Fruit fly (Drosophila melanogaster) whole organism, embryonic: Measurements from ENCODE around the gene RpS28-like.
A peak's percentile ranks its signal among the peaks of the same experiment; 100 is the strongest.

Experiments
- Adf1 ChIP-seq: fragments of 200-800 bp; sonication (Bioruptor generic); IDR thresholded peaks from 2 replicates; pipeline ENCODE4 v1.3.6; 2022; ENCODE audit warnings: missing biosample characterization, missing genetic modification characterization
- BEAF-32 ChIP-seq: fragments of 200-800 bp; sonication (Bioruptor generic); optimal IDR thresholded peaks from 3 replicates; lab custom pipeline; 2017; ENCODE audit warnings: missing biosample characterization, missing genetic modification characterization, mild to moderate bottlenecking, moderate library complexity, missing genetic modification reagents
- Bdp1 ChIP-seq: fragments of 200-800 bp; sonication (Bioruptor generic); optimal IDR thresholded peaks from 3 replicates; lab custom pipeline; 2016; ENCODE audit warnings: missing biosample characterization, missing genetic modification characterization
- CG10366 ChIP-seq: fragments of 200-800 bp; sonication (Bioruptor generic); IDR thresholded peaks from 2 replicates; pipeline ENCODE4 v1.3.6; 2022; ENCODE audit warnings: missing biosample characterization, missing genetic modification characterization
- CG11723 ChIP-seq: fragments of 200-800 bp; sonication (Bioruptor generic); optimal IDR thresholded peaks from 2 replicates; lab custom pipeline; 2017; ENCODE audit warnings: missing biosample characterization, mild to moderate bottlenecking, missing genetic modification characterization
- CG14014 ChIP-seq: fragments of 200-800 bp; sonication (Bioruptor generic); IDR thresholded peaks from 2 replicates; pipeline ENCODE4 v1.3.6; 2022; ENCODE audit warnings: missing biosample characterization, missing genetic modification characterization
- CG15269 ChIP-seq: fragments of 200-800 bp; sonication (Bioruptor generic); optimal IDR thresholded peaks from 2 replicates; lab custom pipeline; 2018; ENCODE audit warnings: missing biosample characterization, mild to moderate bottlenecking, missing genetic modification characterization, moderate library complexity
- CG1529 ChIP-seq: fragments of 200-800 bp; sonication (Bioruptor generic); optimal IDR thresholded peaks from 3 replicates; lab custom pipeline; 2018; ENCODE audit warnings: missing biosample characterization, missing genetic modification characterization
- CG1792 ChIP-seq: fragments of 200-800 bp; sonication (Bioruptor generic); optimal IDR thresholded peaks from 2 replicates; lab custom pipeline; 2016; ENCODE audit warnings: missing biosample characterization, missing genetic modification characterization
- CG2116 ChIP-seq: fragments of 200-800 bp; sonication (Bioruptor generic); optimal IDR thresholded peaks from 3 replicates; lab custom pipeline; 2018; ENCODE audit warnings: missing biosample characterization, mild to moderate bottlenecking, missing genetic modification characterization
- CG2129 ChIP-seq: fragments of 200-800 bp; sonication (Bioruptor generic); IDR thresholded peaks from 2 replicates; pipeline ENCODE4 v1.3.6; 2022; ENCODE audit warnings: missing biosample characterization, missing genetic modification characterization; ENCODE audit not compliant: partially characterized antibody
- CG32772 ChIP-seq: fragments of 200-800 bp; sonication (Bioruptor generic); IDR thresholded peaks from 2 replicates; pipeline ENCODE4 v1.3.6; 2022; ENCODE audit warnings: missing biosample characterization, missing genetic modification characterization
- CG34224 ChIP-seq: fragments of 200-800 bp; sonication (Bioruptor generic); IDR thresholded peaks from 3 replicates; pipeline ENCODE4 v1.3.6; 2022; ENCODE audit warnings: missing biosample characterization, missing genetic modification characterization; ENCODE audit not compliant: partially characterized antibody
- CG6175 ChIP-seq: fragments of 200-800 bp; sonication (Bioruptor generic); IDR thresholded peaks from 3 replicates; pipeline ENCODE4 v1.3.6; 2022; ENCODE audit warnings: missing biosample characterization, missing genetic modification characterization
- CG7786 ChIP-seq: fragments of 200-800 bp; sonication (Bioruptor generic); optimal IDR thresholded peaks from 2 replicates; lab custom pipeline; 2016; ENCODE audit warnings: missing biosample characterization, missing genetic modification characterization
- CG9437 ChIP-seq: fragments of 200-800 bp; sonication (Bioruptor generic); optimal IDR thresholded peaks from 2 replicates; lab custom pipeline; 2018; ENCODE audit warnings: missing biosample characterization, mild to moderate bottlenecking, missing genetic modification characterization
- CG9817 ChIP-seq: fragments of 200-800 bp; sonication (Bioruptor generic); optimal IDR thresholded peaks from 2 replicates; lab custom pipeline; 2018; ENCODE audit warnings: missing biosample characterization, mild to moderate bottlenecking, missing genetic modification characterization, moderate library complexity
- CHES-1-like ChIP-seq: fragments of 200-800 bp; sonication (Bioruptor generic); optimal IDR thresholded peaks from 2 replicates; lab custom pipeline; 2016; ENCODE audit warnings: missing biosample characterization, missing genetic modification characterization
- Chrac-16 ChIP-seq: fragments of 200-800 bp; sonication (Bioruptor generic); optimal IDR thresholded peaks from 3 replicates; lab custom pipeline; 2016; ENCODE audit warnings: missing biosample characterization, missing genetic modification characterization
- CoRest ChIP-seq: fragments of 200-800 bp; sonication (Bioruptor generic); optimal IDR thresholded peaks from 3 replicates; lab custom pipeline; 2018; ENCODE audit warnings: missing biosample characterization, mild to moderate bottlenecking, missing genetic modification characterization, moderate library complexity
- D ChIP-seq, 2 experiments: fragments of 200-800 bp in 1 of 2; fragments of >200 bp in 1 of 2; sonication (Bioruptor generic) in 1 of 2; optimal IDR thresholded peaks; 2 replicates in 1 of 2; 3 replicates in 1 of 2; lab custom pipeline; 2017; ENCODE audit warnings: mild to moderate bottlenecking in 1 of 2, missing biosample characterization in 1 of 2, missing genetic modification characterization in 1 of 2, missing genetic modification reagents in 1 of 2
- D19B ChIP-seq: fragments of 200-800 bp; sonication (Bioruptor generic); optimal IDR thresholded peaks from 2 replicates; lab custom pipeline; 2017; ENCODE audit warnings: missing biosample characterization, mild to moderate bottlenecking, missing genetic modification characterization
- Dbx ChIP-seq: fragments of 200-800 bp; sonication (Bioruptor generic); IDR thresholded peaks from 3 replicates; pipeline ENCODE4 v1.3.6; 2022; ENCODE audit warnings: missing biosample characterization, missing genetic modification characterization
- Dfd ChIP-seq, 2 experiments: fragments of >200 bp; optimal IDR thresholded peaks; 2 replicates each; lab custom pipeline; 2017; ENCODE audit warnings: missing biosample characterization in 2 of 2, missing genetic modification characterization in 2 of 2
- Dip2 ChIP-seq: fragments of 200-800 bp; sonication (Bioruptor generic); IDR thresholded peaks from 2 replicates; pipeline ENCODE4 v1.3.6; 2022; ENCODE audit warnings: missing biosample characterization, missing genetic modification characterization
- Dref ChIP-seq: fragments of 200-800 bp; sonication (Bioruptor generic); IDR thresholded peaks from 2 replicates; pipeline ENCODE4 v1.3.6; 2022; ENCODE audit warnings: missing biosample characterization, missing genetic modification characterization
- Lim3 ChIP-seq: fragments of 200-800 bp; sonication (Bioruptor generic); IDR thresholded peaks from 2 replicates; pipeline ENCODE4 v1.3.6; 2022; ENCODE audit warnings: missing biosample characterization, missing genetic modification characterization
- Meics ChIP-seq: fragments of 200-800 bp; sonication (Bioruptor generic); optimal IDR thresholded peaks from 2 replicates; lab custom pipeline; 2017; ENCODE audit warnings: missing biosample characterization, mild to moderate bottlenecking, missing genetic modification characterization
- Oaz ChIP-seq: fragments of 200-800 bp; sonication (Bioruptor generic); IDR thresholded peaks from 2 replicates; pipeline ENCODE4 v1.3.6; 2022; ENCODE audit warnings: missing biosample characterization, missing genetic modification characterization
- Sox100B ChIP-seq: fragments of 200-800 bp; sonication (Bioruptor generic); optimal IDR thresholded peaks from 3 replicates; lab custom pipeline; 2018; ENCODE audit warnings: missing biosample characterization, mild to moderate bottlenecking, missing genetic modification characterization
- bigmax ChIP-seq: fragments of 200-800 bp; sonication (Bioruptor generic); optimal IDR thresholded peaks from 2 replicates; lab custom pipeline; 2018; ENCODE audit warnings: missing biosample characterization, mild to moderate bottlenecking, missing genetic modification characterization
- croc ChIP-seq: fragments of 200-800 bp; sonication (Bioruptor generic); conservative IDR thresholded peaks from 3 replicates; pipeline ENCODE4 v1.3.6; 2022; ENCODE audit warnings: missing biosample characterization, missing genetic modification characterization
- cwo ChIP-seq: fragments of 200-800 bp; sonication (Bioruptor generic); optimal IDR thresholded peaks from 3 replicates; lab custom pipeline; 2017; ENCODE audit warnings: missing biosample characterization, missing genetic modification characterization, mild to moderate bottlenecking, moderate library complexity, missing genetic modification reagents
- eve ChIP-seq, 2 experiments: fragments of >200 bp; optimal IDR thresholded peaks; 2 replicates each; lab custom pipeline; 2017; ENCODE audit warnings: missing biosample characterization in 2 of 2, missing genetic modification characterization in 2 of 2
- ftz-f1 ChIP-seq: fragments of 200-800 bp; sonication (Bioruptor generic); optimal IDR thresholded peaks from 2 replicates; lab custom pipeline; 2016; ENCODE audit warnings: missing biosample characterization, missing genetic modification characterization
- grn ChIP-seq: fragments of 200-800 bp; sonication (Bioruptor generic); optimal IDR thresholded peaks from 3 replicates; lab custom pipeline; 2017; ENCODE audit warnings: missing biosample characterization, missing genetic modification characterization
- gt ChIP-seq: fragments of 200-800 bp; sonication (Bioruptor generic); IDR thresholded peaks from 2 replicates; pipeline ENCODE4 v1.3.6; 2022; ENCODE audit warnings: missing biosample characterization, missing genetic modification characterization
- hbn ChIP-seq: fragments of 200-800 bp; sonication (Bioruptor generic); IDR thresholded peaks from 2 replicates; pipeline ENCODE4 v1.3.6; 2022; ENCODE audit warnings: missing biosample characterization, missing genetic modification characterization; ENCODE audit not compliant: partially characterized antibody
- insv ChIP-seq, 2 experiments: fragments of 200-800 bp; sonication (Bioruptor generic); optimal IDR thresholded peaks; 3 replicates each; lab custom pipeline; 2016 to 2018; ENCODE audit warnings: missing biosample characterization in 2 of 2, missing genetic modification characterization in 2 of 2
- lilli ChIP-seq: fragments of 200-800 bp; sonication (Bioruptor generic); optimal IDR thresholded peaks from 3 replicates; lab custom pipeline; 2016; ENCODE audit warnings: missing biosample characterization, missing genetic modification characterization
- nau ChIP-seq: fragments of 200-800 bp; sonication (Bioruptor generic); optimal IDR thresholded peaks from 3 replicates; lab custom pipeline; 2017; ENCODE audit warnings: missing biosample characterization, mild to moderate bottlenecking, missing genetic modification characterization, missing genetic modification reagents
- nom ChIP-seq: fragments of 200-800 bp; sonication (Bioruptor generic); optimal IDR thresholded peaks from 2 replicates; lab custom pipeline; 2017; ENCODE audit warnings: missing biosample characterization, missing genetic modification characterization, mild to moderate bottlenecking, moderate library complexity, missing genetic modification reagents
- pho ChIP-seq: fragments of 200-800 bp; sonication (Bioruptor generic); optimal IDR thresholded peaks from 2 replicates; lab custom pipeline; 2016; ENCODE audit warnings: missing biosample characterization, missing genetic modification characterization
- run ChIP-seq: fragments of 200-800 bp; sonication (Bioruptor generic); optimal IDR thresholded peaks from 3 replicates; lab custom pipeline; 2018; ENCODE audit warnings: missing biosample characterization, mild to moderate bottlenecking, missing genetic modification characterization
- sob ChIP-seq: fragments of 200-800 bp; sonication (Bioruptor generic); IDR thresholded peaks from 2 replicates; pipeline ENCODE4 v1.3.6; 2022; ENCODE audit warnings: missing biosample characterization, missing genetic modification characterization
- trh ChIP-seq: fragments of 200-800 bp; sonication (Bioruptor generic); optimal IDR thresholded peaks from 2 replicates; lab custom pipeline; 2016; ENCODE audit warnings: missing biosample characterization, missing genetic modification characterization
- tup ChIP-seq: fragments of 200-800 bp; sonication (Bioruptor generic); optimal IDR thresholded peaks from 2 replicates; lab custom pipeline; 2016; ENCODE audit warnings: missing biosample characterization, mild to moderate bottlenecking, missing genetic modification characterization, moderate library complexity
- wek ChIP-seq: fragments of 200-800 bp; sonication (Bioruptor generic); optimal IDR thresholded peaks from 3 replicates; lab custom pipeline; 2018; ENCODE audit warnings: missing biosample characterization, mild to moderate bottlenecking, missing genetic modification characterization, moderate library complexity
- zen2 ChIP-seq: fragments of 200-800 bp; sonication (Bioruptor generic); IDR thresholded peaks from 3 replicates; pipeline ENCODE4 v1.3.6; 2022; ENCODE audit warnings: missing biosample characterization, missing genetic modification characterization; ENCODE audit not compliant: partially characterized antibody

RpS28-like gene

dm6 chr2L:9388013-9388605 lies 48.5 kb upstream of the RpS28-like start (continued):
- peak; percentile 5 for TF ChIP-seq CG9437
- TF ChIP-seq CG10366 (GFP tag; lab: Robert Waterston, UW), result peak; percentile 58
- TF ChIP-seq sob (GFP tag; lab: Robert Waterston, UW), result peak; percentile 72
- no peak for TF ChIP-seq Dip2 (GFP tag; lab: Robert Waterston, UW)
- TF ChIP-seq CG1529 (GFP tag; lab: Kevin White, UChicago), result no peak
- TF ChIP-seq Sox100B (GFP tag; lab: Kevin White, UChicago), result peak; percentile 2
- peak; percentile 72 for TF ChIP-seq CG15269 (tag; lab: Kevin White, UChicago)
- peak; percentile 5 for TF ChIP-seq CG11723
- peak; percentile 86 for TF ChIP-seq CG7786 (GFP tag; lab: Kevin White, UChicago)
- peak; percentile 64 for TF ChIP-seq CG1792
- TF ChIP-seq Lim3 (GFP tag; lab: Robert Waterston, UW), result no peak
- no peak for TF ChIP-seq BEAF-32 (GFP tag; lab: Kevin White, UChicago)
- no peak for TF ChIP-seq trh (GFP tag; lab: Kevin White, UChicago)
- peak; percentile 34 for TF ChIP-seq tup (GFP tag; lab: Kevin White, UChicago)
- no peak for TF ChIP-seq bigmax (GFP tag; lab: Kevin White, UChicago)
- peak; percentile 63; the same call in 1 of the 2 replicates for TF ChIP-seq CG32772 (GFP tag; lab: Robert Waterston, UW)
- peak; percentile 69 for TF ChIP-seq CG14014 (GFP tag; lab: Robert Waterston, UW)
- TF ChIP-seq grn (GFP tag; lab: Kevin White, UChicago), result no peak
- TF ChIP-seq D19B (GFP tag; lab: Kevin White, UChicago), result peak; percentile 75
- peak; percentile 87 for TF ChIP-seq CHES-1-like (GFP tag; lab: Kevin White, UChicago)
- TF ChIP-seq insv (GFP tag; optimal IDR thresholded peaks at IDR 0.05; lab: Kevin White, UChicago), result no peak
- TF ChIP-seq Oaz, result no peak
- TF ChIP-seq zen2 (GFP tag; lab: Robert Waterston, UW), result no peak
- peak in 1 of 2 experiments; percentile 31 for TF ChIP-seq eve (GFP tag; optimal IDR thresholded peaks at IDR 0.05; lab: Kevin White, UChicago)
- no peak for TF ChIP-seq Dfd (GFP tag; optimal IDR thresholded peaks at IDR 0.05; lab: Kevin White, UChicago)
- no peak for TF ChIP-seq wek
- peak; percentile 51 for TF ChIP-seq ftz-f1
- peak; percentile 19 for TF ChIP-seq Adf1
- TF ChIP-seq CG2116 (GFP tag; lab: Kevin White, UChicago), result peak; percentile 1
- peak; percentile 84 for TF ChIP-seq nom (GFP tag; lab: Kevin White, UChicago)
- peak; percentile 69 for TF ChIP-seq cwo (GFP tag; lab: Kevin White, UChicago)
- peak; percentile 51; the same call in 1 of the 3 replicates for TF ChIP-seq CG6175
- no peak for TF ChIP-seq D (optimal IDR thresholded peaks at IDR 0.05; lab: Kevin White, UChicago)
- TF ChIP-seq D (GFP tag; optimal IDR thresholded peaks at IDR 0.05; lab: Kevin White, UChicago), result no peak
- no peak for TF ChIP-seq CG34224 (GFP tag; lab: Robert Waterston, UW)
- TF ChIP-seq CG2129 (GFP tag; lab: Robert Waterston, UW), result no peak
- TF ChIP-seq CG9817, result peak; percentile 64
- peak; percentile 35; the same call in 1 of the 2 replicates for TF ChIP-seq Dref
- TF ChIP-seq croc (GFP tag; lab: Robert Waterston, UW), result no peak
- peak; percentile 63 for TF ChIP-seq Chrac-16 (GFP tag; lab: Kevin White, UChicago)
- peak; percentile 29 for TF ChIP-seq Bdp1 (GFP tag; lab: Kevin White, UChicago)
- TF ChIP-seq run, result no peak
- TF ChIP-seq nau, result peak; percentile 29
- no peak for TF ChIP-seq hbn (GFP tag; lab: Robert Waterston, UW)
- TF ChIP-seq lilli (GFP tag; lab: Kevin White, UChicago), result peak; percentile 88
- peak; percentile 82 for TF ChIP-seq Meics (GFP tag; lab: Kevin White, UChicago)
- TF ChIP-seq Dbx (GFP tag; lab: Robert Waterston, UW), result peak; percentile 81
- TF ChIP-seq pho, result peak; percentile 80
- peak; percentile 62 for TF ChIP-seq CoRest (tag; lab: Kevin White, UChicago)
- TF ChIP-seq gt (GFP tag; lab: Robert Waterston, UW), result no peak
